Fruit fly (Drosophila melanogaster) whole organism, prepupa: Measurements from ENCODE around the gene PGRP-SB1.
A peak's percentile ranks its signal among the peaks of the same experiment; 100 is the strongest.

Source experiments
- CG10669 ChIP-seq: fragments of 200-800 bp; sonication (Bioruptor generic); optimal IDR thresholded peaks from 3 replicates; lab custom pipeline; 2018; ENCODE audit warnings: missing biosample characterization, mild to moderate bottlenecking, missing genetic modification characterization, moderate library complexity
- CG11762 ChIP-seq: fragments of 200-800 bp; sonication (Bioruptor generic); optimal IDR thresholded peaks from 3 replicates; lab custom pipeline; 2016; ENCODE audit warnings: missing biosample characterization, missing genetic modification characterization; ENCODE audit not compliant: insufficient read depth
- CG15336 ChIP-seq: fragments of 200-800 bp; sonication (Bioruptor generic); IDR thresholded peaks from 2 replicates; pipeline ENCODE4 v1.3.6; 2022; ENCODE audit warnings: missing biosample characterization, missing genetic modification characterization
- CG1621 ChIP-seq: fragments of 200-800 bp; sonication (Bioruptor generic); optimal IDR thresholded peaks from 3 replicates; lab custom pipeline; 2018; ENCODE audit warnings: missing biosample characterization, mild to moderate bottlenecking, missing genetic modification characterization
- CG31627 ChIP-seq: fragments of 200-800 bp; sonication (Bioruptor generic); optimal IDR thresholded peaks from 3 replicates; lab custom pipeline; 2016; ENCODE audit warnings: missing biosample characterization, missing genetic modification characterization
- CG3919 ChIP-seq: fragments of 200-800 bp; sonication (Bioruptor generic); optimal IDR thresholded peaks from 3 replicates; lab custom pipeline; 2016; ENCODE audit warnings: missing biosample characterization, missing genetic modification characterization
- CG6163 ChIP-seq: fragments of 200-800 bp; sonication (Bioruptor generic); IDR thresholded peaks from 3 replicates; pipeline ENCODE4 v1.3.6; 2022; ENCODE audit warnings: missing biosample characterization, missing genetic modification characterization
- CG6276 ChIP-seq: fragments of 200-800 bp; sonication (Bioruptor generic); optimal IDR thresholded peaks from 2 replicates; lab custom pipeline; 2017; ENCODE audit warnings: missing biosample characterization, mild to moderate bottlenecking, missing genetic modification characterization
- CG6792 ChIP-seq: fragments of 200-800 bp; sonication (Bioruptor generic); optimal IDR thresholded peaks from 3 replicates; lab custom pipeline; 2016; ENCODE audit warnings: missing biosample characterization, missing genetic modification characterization
- CG6808 ChIP-seq: fragments of 200-800 bp; sonication (Bioruptor generic); optimal IDR thresholded peaks from 3 replicates; lab custom pipeline; 2017; ENCODE audit warnings: missing biosample characterization, missing genetic modification characterization, mild to moderate bottlenecking, moderate library complexity, missing genetic modification reagents
- CG6854 ChIP-seq: fragments of 200-800 bp; sonication (Bioruptor generic); optimal IDR thresholded peaks from 2 replicates; lab custom pipeline; 2017; ENCODE audit warnings: missing biosample characterization, mild to moderate bottlenecking, missing genetic modification characterization
- CG7368 ChIP-seq: fragments of 200-800 bp; sonication (Bioruptor generic); optimal IDR thresholded peaks from 3 replicates; lab custom pipeline; 2016; ENCODE audit warnings: missing biosample characterization, missing genetic modification characterization
- CG8119 ChIP-seq: fragments of 200-800 bp; sonication (Bioruptor generic); IDR thresholded peaks from 3 replicates; pipeline ENCODE4 v1.3.6; 2022; ENCODE audit warnings: missing biosample characterization, missing genetic modification characterization
- CG8632 ChIP-seq: fragments of 200-800 bp; sonication (Bioruptor generic); optimal IDR thresholded peaks from 3 replicates; lab custom pipeline; 2016; ENCODE audit warnings: missing biosample characterization, missing genetic modification characterization
- CG9139 ChIP-seq: fragments of 200-800 bp; sonication (Bioruptor generic); optimal IDR thresholded peaks from 3 replicates; lab custom pipeline; 2017; ENCODE audit warnings: missing biosample characterization, mild to moderate bottlenecking, missing genetic modification characterization
- Eip78C ChIP-seq: fragments of 200-800 bp; sonication (Bioruptor generic); peaks from one replicate; lab custom pipeline; 2016; ENCODE audit warnings: missing biosample characterization, missing genetic modification characterization
- Ets21C ChIP-seq: fragments of 200-800 bp; sonication (Bioruptor generic); optimal IDR thresholded peaks from 3 replicates; lab custom pipeline; 2016; ENCODE audit warnings: missing biosample characterization, missing genetic modification characterization
- Gug ChIP-seq: fragments of 200-800 bp; sonication (Bioruptor generic); IDR thresholded peaks from 2 replicates; pipeline ENCODE4 v1.3.6; 2022; ENCODE audit warnings: missing biosample characterization, missing genetic modification characterization
- Hr38 ChIP-seq: sonication (Bioruptor generic); optimal IDR thresholded peaks from 2 replicates; lab custom pipeline; 2016; ENCODE audit warnings: missing biosample characterization, missing genetic modification characterization
- Hr4 ChIP-seq: fragments of 200-800 bp; sonication (Bioruptor generic); optimal IDR thresholded peaks from 3 replicates; lab custom pipeline; 2016; ENCODE audit warnings: missing biosample characterization, missing genetic modification characterization
- Met ChIP-seq: fragments of 200-800 bp; sonication (Bioruptor generic); optimal IDR thresholded peaks from 3 replicates; lab custom pipeline; 2016; ENCODE audit warnings: missing biosample characterization, missing genetic modification characterization
- Sox102F ChIP-seq: fragments of 200-800 bp; sonication (Bioruptor generic); optimal IDR thresholded peaks from 2 replicates; lab custom pipeline; 2016; ENCODE audit warnings: missing biosample characterization, mild to moderate bottlenecking, missing genetic modification characterization
- Sox14 ChIP-seq: fragments of 200-800 bp; sonication (Bioruptor generic); optimal IDR thresholded peaks from 3 replicates; lab custom pipeline; 2016; ENCODE audit warnings: missing biosample characterization, missing genetic modification characterization
- dac ChIP-seq: fragments of 200-800 bp; sonication (Bioruptor generic); optimal IDR thresholded peaks from 2 replicates; lab custom pipeline; 2017; ENCODE audit warnings: missing biosample characterization, mild to moderate bottlenecking, missing genetic modification characterization
- dsx ChIP-seq: fragments of 200-800 bp; optimal IDR thresholded peaks from 3 replicates; lab custom pipeline; 2019; ENCODE audit warnings: missing biosample characterization, mild to moderate bottlenecking, missing genetic modification characterization, moderate library complexity; ENCODE audit not compliant: poor library complexity, severe bottlenecking
- eg ChIP-seq: fragments of 200-800 bp; sonication (Bioruptor generic); IDR thresholded peaks from 3 replicates; pipeline ENCODE4 v1.3.6; 2022; ENCODE audit warnings: missing biosample characterization, missing genetic modification characterization
- esn ChIP-seq: fragments of 200-800 bp; sonication (Bioruptor generic); optimal IDR thresholded peaks from 2 replicates; lab custom pipeline; 2016; ENCODE audit warnings: missing biosample characterization, mild to moderate bottlenecking, missing genetic modification characterization, moderate library complexity
- fd59A ChIP-seq: fragments of 200-800 bp; sonication (Bioruptor generic); optimal IDR thresholded peaks from 2 replicates; lab custom pipeline; 2017; ENCODE audit warnings: missing biosample characterization, mild to moderate bottlenecking, missing genetic modification characterization, missing genetic modification reagents
- fd85E ChIP-seq: fragments of 200-800 bp; sonication (Bioruptor generic); optimal IDR thresholded peaks from 3 replicates; lab custom pipeline; 2016; ENCODE audit warnings: missing biosample characterization, missing genetic modification characterization
- lz ChIP-seq: fragments of 200-800 bp; sonication (Bioruptor generic); optimal IDR thresholded peaks from 3 replicates; lab custom pipeline; 2016; ENCODE audit warnings: missing biosample characterization, missing genetic modification characterization
- net ChIP-seq: fragments of 200-800 bp; sonication (Bioruptor generic); optimal IDR thresholded peaks from 3 replicates; lab custom pipeline; 2016; ENCODE audit warnings: missing biosample characterization, missing genetic modification characterization
- salr ChIP-seq, 2 experiments: fragments of 200-800 bp; sonication (Bioruptor generic); optimal IDR thresholded peaks; 3 replicates each; lab custom pipeline; 2016 to 2018; ENCODE audit warnings: missing biosample characterization in 2 of 2, missing genetic modification characterization in 2 of 2, mild to moderate bottlenecking in 1 of 2
- spab ChIP-seq: fragments of 200-800 bp; sonication (Bioruptor generic); optimal IDR thresholded peaks from 2 replicates; lab custom pipeline; 2017; ENCODE audit warnings: missing biosample characterization, mild to moderate bottlenecking, missing genetic modification characterization, missing genetic modification reagents
- ss ChIP-seq, 2 experiments: fragments of 200-800 bp; sonication (Bioruptor generic); optimal IDR thresholded peaks; 2 replicates in 1 of 2; 3 replicates in 1 of 2; lab custom pipeline; 2017 to 2018; ENCODE audit warnings: mild to moderate bottlenecking in 2 of 2, missing biosample characterization in 2 of 2, missing genetic modification characterization in 2 of 2, moderate library complexity in 1 of 2
- svp ChIP-seq: fragments of 200-800 bp; sonication (Bioruptor generic); peaks from one replicate; lab custom pipeline; 2016; ENCODE audit warnings: missing biosample characterization, missing genetic modification characterization
- topi ChIP-seq: fragments of 200-800 bp; sonication (Bioruptor generic); optimal IDR thresholded peaks from 3 replicates; lab custom pipeline; 2016; ENCODE audit warnings: missing biosample characterization, missing genetic modification characterization
- vri ChIP-seq: fragments of 200-800 bp; sonication (Bioruptor generic); optimal IDR thresholded peaks from 3 replicates; lab custom pipeline; 2016; ENCODE audit warnings: missing biosample characterization, mild to moderate bottlenecking, missing genetic modification characterization

PGRP-SB1 gene

DNA sequence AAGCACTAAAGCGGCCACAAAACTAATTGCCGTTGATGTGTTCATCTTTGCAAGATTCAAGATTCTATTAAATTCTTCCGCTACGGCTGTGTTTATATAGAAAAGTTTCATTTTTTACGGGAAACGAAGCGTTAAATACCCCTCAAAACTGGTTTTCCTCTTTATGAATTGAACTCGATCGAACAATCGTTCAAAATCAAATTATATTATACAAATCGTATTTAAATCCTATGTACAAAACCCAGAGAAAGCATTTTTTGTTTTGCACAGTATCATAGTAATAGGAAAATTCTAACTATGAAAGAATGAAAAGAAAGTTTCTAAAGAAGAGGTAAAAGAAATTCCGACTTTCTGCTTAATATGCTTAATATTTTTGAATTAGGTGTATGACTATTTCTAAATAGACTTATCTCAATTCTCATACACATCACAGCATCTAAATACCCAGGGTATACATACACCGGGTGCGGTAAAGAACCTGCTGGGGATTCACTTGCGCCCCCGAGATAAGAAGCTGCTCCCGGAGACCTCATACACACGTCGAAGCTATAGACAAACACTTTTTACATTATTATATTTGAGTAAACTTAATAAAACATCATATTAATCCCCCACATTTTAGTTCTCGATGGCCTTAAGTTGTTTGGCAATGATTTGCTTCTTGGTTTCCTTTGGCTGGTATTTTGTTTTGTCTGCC is at the start of gene PGRP-SB1:
Gene PGRP-SB1 (minus strand): TSS at position 51 of the 697 bp plus-strand sequence.
- TF ChIP-seq svp (GFP tag; lab: Kevin White, UChicago) (peak; percentile 97), dac (GFP tag; lab: Kevin White, UChicago) (no peak), esn (GFP tag; lab: Kevin White, UChicago) (peak; percentile 11), Met (GFP tag; lab: Kevin White, UChicago) (no peak), lz (GFP tag; lab: Kevin White, UChicago) (no peak), CG7368 (no peak), topi (no peak), net (GFP tag; lab: Kevin White, UChicago) (no peak), Ets21C (no peak), eg (GFP tag; lab: Robert Waterston, UW) (no peak), CG6792 (GFP tag; lab: Kevin White, UChicago) (no peak), Gug (GFP tag; lab: Robert Waterston, UW) (no peak), CG11762 (GFP tag; lab: Kevin White, UChicago) (no peak), Eip78C (GFP tag; lab: Kevin White, UChicago) (no peak), CG9139 (GFP tag; lab: Kevin White, UChicago) (no peak)

DNA sequence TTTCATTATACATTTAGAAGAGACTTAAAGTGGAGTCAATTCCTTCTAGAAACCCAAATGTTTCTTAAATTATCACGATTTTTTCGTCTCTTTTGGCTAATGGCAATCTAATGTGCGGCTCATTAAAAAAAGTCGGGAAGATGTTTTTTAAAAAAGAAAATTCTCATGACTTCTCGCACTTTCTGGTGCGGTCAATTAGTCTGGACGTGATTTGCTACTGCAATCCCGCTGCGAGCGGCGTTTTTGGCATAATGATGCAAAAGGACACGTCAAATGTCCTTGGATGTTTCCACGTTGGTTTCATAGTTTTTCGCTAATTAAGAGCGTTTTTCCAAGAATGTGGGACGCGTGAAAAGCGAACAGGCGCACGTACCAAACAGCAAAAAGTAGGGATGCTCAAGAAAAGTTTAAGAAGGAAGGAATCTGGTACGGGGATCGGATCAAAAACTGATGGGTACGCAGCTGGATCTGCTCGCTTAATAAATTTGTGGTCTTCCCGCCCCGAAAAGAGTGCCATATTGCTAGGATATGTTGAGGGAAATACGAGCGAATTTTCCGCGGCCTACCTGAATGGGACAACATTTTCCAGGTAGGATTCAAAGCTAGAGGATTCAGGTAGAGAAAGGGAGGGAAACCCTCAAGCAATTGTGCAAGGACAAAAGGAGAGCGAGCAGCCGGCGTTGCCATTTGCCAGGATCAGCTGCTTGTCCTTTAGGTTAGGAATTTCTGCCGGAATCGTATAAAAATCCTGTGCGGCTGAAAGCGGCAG is 45.1 kb upstream of the PGRP-SB1 start:
- TF ChIP-seq Gug (GFP tag; lab: Robert Waterston, UW) = no peak

DNA sequence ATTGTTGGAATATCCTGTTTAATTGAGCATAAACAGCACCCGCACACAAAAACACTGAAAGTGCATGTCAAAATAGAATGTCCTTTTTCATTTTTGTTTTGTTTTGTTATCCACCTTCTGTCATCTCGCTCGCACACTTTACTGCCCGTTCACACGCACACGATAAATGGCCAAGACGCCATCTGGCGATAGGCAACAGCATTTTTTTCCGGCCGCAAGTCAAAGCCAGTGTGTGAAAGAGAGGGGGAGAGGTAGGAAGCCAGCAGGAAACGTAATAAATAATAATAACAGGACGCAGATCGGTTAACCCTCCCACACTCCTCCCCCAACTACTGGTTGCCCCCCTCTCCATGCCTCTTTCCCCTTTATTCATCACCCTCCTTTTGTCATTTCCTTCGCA is 42.1 kb upstream of the PGRP-SB1 start:
- TF ChIP-seq dac (GFP tag; lab: Kevin White, UChicago) = no peak
- no peak for TF ChIP-seq CG8119 (GFP tag; lab: Robert Waterston, UW)
- TF ChIP-seq eg (GFP tag; lab: Robert Waterston, UW) = peak; percentile 36; the same call in 1 of the 3 replicates
- TF ChIP-seq ss (GFP tag; optimal IDR thresholded peaks at IDR 0.05; lab: Kevin White, UChicago) = peak; percentile 74 to 88
- TF ChIP-seq CG8632 (GFP tag; lab: Kevin White, UChicago) = no peak
- TF ChIP-seq CG3919 (GFP tag; lab: Kevin White, UChicago) = peak; percentile 54
- no peak for TF ChIP-seq fd59A (GFP tag; lab: Kevin White, UChicago)
- TF ChIP-seq vri = no peak
- peak; percentile 23 for TF ChIP-seq CG6854
- TF ChIP-seq dsx (GFP tag; lab: Kevin White, UChicago) = peak; percentile 19
- TF ChIP-seq fd85E = no peak
- peak; percentile 2 for TF ChIP-seq CG10669 (GFP tag; lab: Kevin White, UChicago)
- TF ChIP-seq CG15336 (GFP tag; lab: Robert Waterston, UW) = 0 out of 2 replicates have a peak, but pooled peaks have one; percentile 7
- TF ChIP-seq Hr4 (GFP tag; lab: Kevin White, UChicago) = no peak
- no peak for TF ChIP-seq Sox14 (GFP tag; lab: Kevin White, UChicago)
- no peak for TF ChIP-seq net (GFP tag; lab: Kevin White, UChicago)
- no peak for TF ChIP-seq topi
- no peak for TF ChIP-seq svp (GFP tag; lab: Kevin White, UChicago)
- TF ChIP-seq CG6276 (GFP tag; lab: Kevin White, UChicago) = peak; percentile 2
- TF ChIP-seq CG1621 = peak; percentile 58
- no peak for TF ChIP-seq Hr38 (GFP tag; lab: Kevin White, UChicago)
- peak; percentile 4 for TF ChIP-seq CG6792 (GFP tag; lab: Kevin White, UChicago)
- TF ChIP-seq spab (GFP tag; lab: Kevin White, UChicago) = no peak
- TF ChIP-seq CG6163 = peak; percentile 58; the same call in 2 of the 3 replicates
- peak; percentile 60 for TF ChIP-seq CG6808 (GFP tag; lab: Kevin White, UChicago)
- no peak for TF ChIP-seq CG31627 (GFP tag; lab: Kevin White, UChicago)
- peak; percentile 16 for TF ChIP-seq CG7368
- TF ChIP-seq Sox102F (GFP tag; lab: Kevin White, UChicago) = peak; percentile 11
- TF ChIP-seq CG9139 (GFP tag; lab: Kevin White, UChicago) = peak; percentile 48
- TF ChIP-seq Eip78C (GFP tag; lab: Kevin White, UChicago) = peak; percentile 64
- TF ChIP-seq salr (GFP tag; optimal IDR thresholded peaks at IDR 0.05; lab: Kevin White, UChicago) = peak in 1 of 2 experiments; percentile 46
- peak; percentile 32 for TF ChIP-seq Met (GFP tag; lab: Kevin White, UChicago)
